Worm (Caenorhabditis elegans) whole organism, young adult: ENCODE data around the gene B0310.2.
A peak's percentile ranks its signal among the peaks of the same experiment; 100 is the strongest.

ENCODE experiments used
- C06A6.2 ChIP-seq: fragments of 200-800 bp; sonication (Bioruptor generic); conservative IDR thresholded peaks from 2 replicates; pipeline ENCODE4 v1.3.6; 2022; ENCODE audit warnings: missing genetic modification characterization, missing compliant biosample characterization
- F33H1.4 ChIP-seq: fragments of 200-800 bp; sonication (Bioruptor generic); IDR thresholded peaks from 2 replicates; pipeline ENCODE4 v1.3.6; 2022; ENCODE audit warnings: missing genetic modification reagents, missing genetic modification characterization, missing compliant biosample characterization
- F39B2.1 ChIP-seq: fragments of 200-800 bp; sonication (Bioruptor generic); IDR thresholded peaks from 2 replicates; pipeline ENCODE4 v1.3.6; 2022; ENCODE audit warnings: missing genetic modification reagents, missing genetic modification characterization, missing compliant biosample characterization
- Y53F4B.3 ChIP-seq: fragments of 200-800 bp; sonication (Bioruptor generic); IDR thresholded peaks from 2 replicates; pipeline ENCODE4 v1.3.6; 2022; ENCODE audit warnings: missing genetic modification reagents, missing genetic modification characterization, missing compliant biosample characterization
- Y67H2A.10 ChIP-seq: fragments of 200-800 bp; sonication (Bioruptor generic); conservative IDR thresholded peaks from 2 replicates; pipeline ENCODE4 v1.3.6; 2022; ENCODE audit warnings: missing genetic modification reagents, missing genetic modification characterization, missing compliant biosample characterization
- ZK185.1 ChIP-seq: sonication (generic microtip); optimal IDR thresholded peaks from 2 replicates; lab custom pipeline; 2016; ENCODE audit warnings: mild to moderate bottlenecking, missing genetic modification characterization, missing compliant biosample characterization; ENCODE audit not compliant: poor library complexity, severe bottlenecking
- akir-1 ChIP-seq: fragments of 200-800 bp; sonication (Bioruptor generic); optimal IDR thresholded peaks from 2 replicates; lab custom pipeline; 2018; ENCODE audit warnings: mild to moderate bottlenecking, missing genetic modification characterization, moderate library complexity, missing compliant biosample characterization
- ama-1 ChIP-seq, 3 experiments: fragments of 150-350 bp in 1 of 3; sonication (generic microtip) in 2 of 3; optimal IDR thresholded peaks; 2 replicates each; lab custom pipeline; 2014 to 2018; ENCODE audit warnings: missing biosample characterization in 2 of 3, missing genetic modification characterization in 2 of 3, missing genetic modification reagents in 2 of 3
- athp-1 ChIP-seq: sonication (generic microtip); optimal IDR thresholded peaks from 2 replicates; lab custom pipeline; 2017; ENCODE audit warnings: mild to moderate bottlenecking, missing genetic modification characterization, missing compliant biosample characterization
- attf-5 ChIP-seq: fragments of 200-800 bp; sonication (Bioruptor generic); optimal IDR thresholded peaks from 2 replicates; lab custom pipeline; 2018; ENCODE audit warnings: mild to moderate bottlenecking, missing genetic modification characterization, missing compliant biosample characterization
- bed-2 ChIP-seq: fragments of 200-800 bp; sonication (Bioruptor generic); IDR thresholded peaks from 2 replicates; pipeline ENCODE4 v1.3.6; 2022; ENCODE audit warnings: missing genetic modification reagents, missing genetic modification characterization, missing compliant biosample characterization
- ceh-91 ChIP-seq: fragments of 200-800 bp; sonication (Bioruptor generic); IDR thresholded peaks from 2 replicates; pipeline ENCODE4 v1.3.6; 2022; ENCODE audit warnings: missing genetic modification reagents, missing genetic modification characterization, missing compliant biosample characterization
- chd-7 ChIP-seq: sonication (generic microtip); optimal IDR thresholded peaks from 2 replicates; lab custom pipeline; 2016; ENCODE audit warnings: mild to moderate bottlenecking, missing genetic modification characterization, moderate library complexity, missing compliant biosample characterization
- hmg-1.2 ChIP-seq: fragments of 200-800 bp; sonication (Bioruptor generic); IDR thresholded peaks from 2 replicates; pipeline ENCODE4 v1.3.6; 2022; ENCODE audit warnings: missing genetic modification reagents, missing genetic modification characterization, missing compliant biosample characterization
- hmg-20 ChIP-seq: fragments of 200-800 bp; sonication (Bioruptor generic); IDR thresholded peaks from 2 replicates; pipeline ENCODE4 v1.3.6; 2022; ENCODE audit warnings: missing genetic modification reagents, missing genetic modification characterization, missing compliant biosample characterization
- let-607 ChIP-seq, 2 experiments: fragments of 200-800 bp in 1 of 2; sonication (Bioruptor generic) in 1 of 2; sonication (generic microtip) in 1 of 2; optimal IDR thresholded peaks; 2 replicates each; lab custom pipeline; 2016 to 2018; ENCODE audit warnings: mild to moderate bottlenecking in 2 of 2, missing compliant biosample characterization in 2 of 2, missing genetic modification characterization in 2 of 2, moderate library complexity in 2 of 2, missing genotype in 1 of 2
- lsy-27 ChIP-seq: sonication (generic microtip); optimal IDR thresholded peaks from 2 replicates; lab custom pipeline; 2017; ENCODE audit warnings: missing genetic modification characterization, mild to moderate bottlenecking, missing compliant biosample characterization, antibody characterized with exemption, missing genotype, borderline replicate concordance; ENCODE audit not compliant: insufficient read depth
- madf-3 ChIP-seq: fragments of 200-800 bp; sonication (Bioruptor generic); IDR thresholded peaks from 2 replicates; pipeline ENCODE4 v1.3.6; 2022; ENCODE audit warnings: missing genetic modification reagents, missing genetic modification characterization, missing compliant biosample characterization
- nfya-2 ChIP-seq: fragments of 200-800 bp; sonication (Bioruptor generic); IDR thresholded peaks from 2 replicates; pipeline ENCODE4 v1.3.6; 2022; ENCODE audit warnings: missing genetic modification reagents, missing genetic modification characterization, missing compliant biosample characterization
- nhr-120 ChIP-seq: fragments of 200-800 bp; sonication (Bioruptor generic); IDR thresholded peaks from 2 replicates; pipeline ENCODE4 v1.3.6; 2022; ENCODE audit warnings: missing genetic modification characterization, missing compliant biosample characterization
- nhr-80 ChIP-seq: sonication (generic microtip); optimal IDR thresholded peaks from 2 replicates; lab custom pipeline; 2016; ENCODE audit warnings: missing genetic modification characterization, missing compliant biosample characterization
- nhr-90 ChIP-seq: sonication (generic microtip); optimal IDR thresholded peaks from 2 replicates; lab custom pipeline; 2016; ENCODE audit warnings: missing genotype, mild to moderate bottlenecking, missing genetic modification characterization, missing compliant biosample characterization
- rpc-1 ChIP-seq, 2 experiments: fragments of 150-350 bp in 1 of 2; sonication (generic microtip) in 1 of 2; optimal IDR thresholded peaks; 2 replicates each; lab custom pipeline; 2014 to 2018; ENCODE audit warnings: missing biosample characterization in 1 of 2, missing genetic modification characterization in 1 of 2, missing genetic modification reagents in 1 of 2, missing genotype in 1 of 2
- sdz-38 ChIP-seq: sonication (generic microtip); optimal IDR thresholded peaks from 2 replicates; lab custom pipeline; 2016; ENCODE audit warnings: missing genotype, missing genetic modification characterization, missing compliant biosample characterization
- snpc-4 ChIP-seq, 5 experiments: fragments of 150-350 bp in 1 of 5; sonication (generic microtip) in 4 of 5; optimal IDR thresholded peaks; 2 replicates each; lab custom pipeline; 2014 to 2018; ENCODE audit warnings: missing genetic modification characterization in 5 of 5, missing biosample characterization in 3 of 5, antibody characterized with exemption in 2 of 5, mild to moderate bottlenecking in 2 of 5, missing compliant biosample characterization in 2 of 5, missing genotype in 2 of 5, moderate library complexity in 2 of 5, missing genetic modification reagents in 1 of 5
- sptf-2 ChIP-seq: fragments of 200-800 bp; sonication (Bioruptor generic); optimal IDR thresholded peaks from 2 replicates; lab custom pipeline; 2018; ENCODE audit warnings: mild to moderate bottlenecking, missing genetic modification characterization, missing compliant biosample characterization
- unc-130 ChIP-seq: sonication (generic microtip); optimal IDR thresholded peaks from 2 replicates; lab custom pipeline; 2016; ENCODE audit warnings: missing genetic modification reagents, missing genetic modification characterization, missing compliant biosample characterization
- unc-62 ChIP-seq: fragments of 150-350 bp; optimal IDR thresholded peaks from 2 replicates; lab custom pipeline; 2014; ENCODE audit warnings: missing biosample characterization, missing genetic modification reagents, missing genetic modification characterization
- zfh-2 ChIP-seq: fragments of 200-800 bp; sonication (Bioruptor generic); conservative IDR thresholded peaks from 2 replicates; pipeline ENCODE4 v1.3.6; 2022; ENCODE audit warnings: missing genetic modification reagents, missing genetic modification characterization, missing compliant biosample characterization
- ztf-25 ChIP-seq: fragments of 200-800 bp; sonication (Bioruptor generic); IDR thresholded peaks from 2 replicates; pipeline ENCODE4 v1.3.6; 2022; ENCODE audit warnings: missing genetic modification reagents, missing genetic modification characterization, missing compliant biosample characterization
- ztf-28 ChIP-seq: fragments of 200-800 bp; sonication (Bioruptor generic); IDR thresholded peaks from 2 replicates; pipeline ENCODE4 v1.3.6; 2022; ENCODE audit warnings: missing genetic modification reagents, missing genetic modification characterization, missing compliant biosample characterization

B0310.2 gene

ce11 chrX:505014-505413 lies 1.7 kb downstream of the B0310.2 start:
- TF ChIP-seq unc-62 (no peak), F33H1.4 (GFP tag; lab: Robert Waterston, UW) (no peak), Y67H2A.10 (GFP tag; lab: Robert Waterston, UW) (no peak), sdz-38 (tag; lab: Kevin White, UChicago) (no peak), let-607 (tag; optimal IDR thresholded peaks at IDR 0.05; lab: Kevin White, UChicago) (no peak), akir-1 (no peak), ZK185.1 (tag; lab: Kevin White, UChicago) (no peak), nhr-120 (GFP tag; lab: Robert Waterston, UW) (no peak), hmg-20 (GFP tag; lab: Robert Waterston, UW) (no peak), lsy-27 (tag; lab: Kevin White, UChicago) (no peak), ama-1 (optimal IDR thresholded peaks at IDR 0.05; lab: Kevin White, UChicago) (no peak), ama-1 (GFP tag; optimal IDR thresholded peaks at IDR 0.05; lab: Kevin White, UChicago) (no peak), ceh-91 (GFP tag; lab: Robert Waterston, UW) (no peak), sptf-2 (no peak)
- TF ChIP-seq, all 124 proteins: peak for 0

- no peak for TF ChIP-seq bed-2
- TF ChIP-seq F39B2.1 (GFP tag; lab: Robert Waterston, UW), result no peak
- TF ChIP-seq ztf-25 (GFP tag; lab: Robert Waterston, UW), result no peak
- no peak for TF ChIP-seq Y67H2A.10 (GFP tag; lab: Robert Waterston, UW)
Measured at ce11 chrX:504046-504843, 2.5 kb downstream of the B0310.2 start.

- TF ChIP-seq unc-130 (GFP tag; lab: Kevin White, UChicago), result no peak
- no peak for TF ChIP-seq chd-7
- no peak for TF ChIP-seq madf-3 (GFP tag; lab: Robert Waterston, UW)
- TF ChIP-seq zfh-2 (GFP tag; lab: Robert Waterston, UW), result no peak
- no peak for TF ChIP-seq attf-5 (GFP tag; lab: Kevin White, UChicago)
- no peak for TF ChIP-seq nfya-2
- no peak for TF ChIP-seq Y53F4B.3
- no peak for TF ChIP-seq athp-1 (tag; lab: Kevin White, UChicago)
- no peak for TF ChIP-seq lsy-27 (tag; lab: Kevin White, UChicago)
- TF ChIP-seq ztf-28, result no peak
- no peak for TF ChIP-seq rpc-1 (optimal IDR thresholded peaks at IDR 0.05; lab: Kevin White, UChicago)
- TF ChIP-seq rpc-1 (tag; optimal IDR thresholded peaks at IDR 0.05; lab: Kevin White, UChicago), result no peak
- no peak for TF ChIP-seq nhr-80
- no peak for TF ChIP-seq nhr-90 (tag; lab: Kevin White, UChicago)
Measured at ce11 chrX:498640-499039, 8.1 kb downstream of the B0310.2 start.

ce11 chrX:496795-497194 lies 10.0 kb downstream of the B0310.2 start:
- TF ChIP-seq snpc-4 (GFP tag; optimal IDR thresholded peaks at IDR 0.05; lab: Kevin White, UChicago) (no peak), snpc-4 (tag; optimal IDR thresholded peaks at IDR 0.05; lab: Kevin White, UChicago) (peak in 2 of 4 experiments; percentile 61 to 78), C06A6.2 (GFP tag; lab: Robert Waterston, UW) (no peak), hmg-1.2 (GFP tag; lab: Robert Waterston, UW) (peak; percentile 22; the same call in 1 of the 2 replicates)
